Worm (Caenorhabditis elegans): ENCODE measurements around the gene F28H7.8.

ce11 chrV:10770026-10770425 lies 11.3 kb downstream of the F28H7.8 start, which contains the start of the genes D1054.1 and pas-2:
- TF ChIP-seq ccch-3 (GFP tag; optimal IDR thresholded peaks at IDR 0.05) (no peak), F10E7.11 (tag; optimal IDR thresholded peaks at IDR 0.05) (no peak), egrh-3 (GFP tag; IDR thresholded peaks at IDR 0.05) (no peak), tbp1 (GFP tag; optimal IDR thresholded peaks at IDR 0.05) (no peak), lin-35 (GFP tag; optimal IDR thresholded peaks at IDR 0.05) (no peak), ekl-4 (GFP tag; IDR thresholded peaks at IDR 0.05) (no peak), dpl-1 (GFP tag; optimal IDR thresholded peaks at IDR 0.05) (no peak), hmg-20 (GFP tag; IDR thresholded peaks at IDR 0.05) (no peak)
